Fruit fly (Drosophila melanogaster) Kc167 (cell line): ENCODE results near the gene CG6707.

ENCODE experiments used
- Myc ChIP-seq: fragments of >200 bp; optimal IDR thresholded peaks from 2 replicates; lab custom pipeline; 2017; ENCODE audit warnings: missing external identifiers
- Sin3A ChIP-seq: fragments of >200 bp; optimal IDR thresholded peaks from 2 replicates; lab custom pipeline; 2018; ENCODE audit warnings: missing external identifiers
- h ChIP-seq: fragments of >200 bp; optimal IDR thresholded peaks from 3 replicates; lab custom pipeline; 2018; ENCODE audit warnings: missing external identifiers
- insv ChIP-seq: fragments of >200 bp; optimal IDR thresholded peaks from 3 replicates; lab custom pipeline; 2018; ENCODE audit warnings: missing external identifiers
- psq ChIP-seq: fragments of >200 bp; optimal IDR thresholded peaks from 2 replicates; lab custom pipeline; 2017; ENCODE audit warnings: missing external identifiers
- ttk ChIP-seq: sonication (Bioruptor generic); optimal IDR thresholded peaks from 2 replicates; lab custom pipeline; 2017; ENCODE audit warnings: missing external identifiers

CG6707 gene

DNA sequence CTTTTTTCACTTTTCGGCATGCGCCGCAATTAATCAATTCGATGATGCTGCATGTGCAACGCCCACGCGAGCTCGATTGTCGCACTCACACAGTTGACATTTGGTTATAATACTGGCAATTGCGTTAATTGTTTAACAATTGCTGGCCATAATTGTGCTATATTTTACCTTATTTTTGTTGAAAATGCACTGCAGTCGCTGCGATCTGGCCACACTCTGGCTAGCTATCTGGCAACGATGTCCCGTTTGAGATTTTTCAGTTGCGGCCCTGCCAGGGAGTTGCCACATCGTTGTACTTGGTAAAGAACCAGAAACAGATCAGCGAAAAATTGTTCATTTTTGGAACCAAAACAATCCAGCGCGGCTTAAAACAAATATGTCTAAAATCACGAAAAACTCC, at the start of gene CG6707, which contains the start of gene CG46387:
Gene CG6707, minus strand, starts transcription at position 221 of the 400 bp plus-strand sequence.
Gene CG46387, plus strand, starts transcription at position 272 of the 400 bp plus-strand sequence.
- no peak for TF ChIP-seq h (lab: Kevin White, UChicago)
- TF ChIP-seq Sin3A (lab: Kevin White, UChicago), result no peak
- TF ChIP-seq insv (lab: Kevin White, UChicago), result no peak
- TF ChIP-seq psq (lab: Kevin White, UChicago), result no peak
- no peak for TF ChIP-seq Myc
- TF ChIP-seq ttk (lab: Kevin White, UChicago), result no peak

DNA sequence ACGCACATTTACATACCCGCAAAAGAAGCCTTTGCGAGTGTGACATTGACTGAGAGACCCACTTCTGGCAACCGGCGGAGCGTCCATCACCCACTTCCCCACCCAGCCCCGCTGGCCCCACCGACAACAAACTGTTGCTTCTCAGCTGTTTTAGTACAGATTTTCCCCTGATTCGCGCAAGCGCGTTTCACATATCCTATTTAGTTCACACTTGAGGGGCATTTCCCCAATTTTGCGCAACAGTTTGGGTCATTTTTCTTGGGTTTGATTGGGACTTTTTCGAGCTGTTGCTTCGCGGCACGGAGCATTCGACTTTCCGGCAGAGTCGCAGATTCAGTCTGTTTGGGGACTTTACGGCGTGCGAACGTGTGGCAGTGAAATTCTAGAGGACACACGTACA, 28.8 kb upstream of the CG6707 start:
- no peak for TF ChIP-seq Sin3A (lab: Kevin White, UChicago)
- no peak for TF ChIP-seq ttk (lab: Kevin White, UChicago)
- TF ChIP-seq psq (lab: Kevin White, UChicago), result no peak
- TF ChIP-seq insv (lab: Kevin White, UChicago), result no peak
- TF ChIP-seq h (lab: Kevin White, UChicago), result no peak

DNA sequence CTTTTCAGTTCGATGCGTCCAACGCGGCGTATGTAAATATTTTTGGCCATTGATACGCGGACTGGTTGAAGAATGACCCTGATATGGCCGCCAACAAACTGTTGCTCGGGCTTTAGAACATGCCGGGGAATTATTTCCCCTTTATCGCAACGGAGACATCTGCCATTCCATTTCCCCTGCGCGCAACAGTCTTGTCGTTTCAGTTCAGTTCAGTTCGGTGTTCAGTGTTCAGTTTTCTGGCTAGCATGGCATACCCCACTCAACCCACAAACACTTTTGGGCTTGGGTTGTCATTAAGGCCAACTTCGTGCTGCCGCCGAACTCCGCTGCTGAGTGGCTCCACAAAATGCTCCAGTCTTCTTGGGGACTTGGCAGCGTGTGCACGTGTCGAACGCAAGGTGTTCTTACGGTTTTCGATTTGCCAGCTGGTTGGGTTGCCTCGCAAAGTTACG, 9.4 kb upstream of the CG6707 start, which contains the start of gene bma:
Gene bma, plus strand, starts transcription at position 402 of the 452 bp plus-strand sequence.
- TF ChIP-seq h (lab: Kevin White, UChicago) (no peak), psq (lab: Kevin White, UChicago) (no peak), ttk (lab: Kevin White, UChicago) (no peak), insv (lab: Kevin White, UChicago) (no peak), Myc (no peak), Sin3A (lab: Kevin White, UChicago) (no peak)

DNA sequence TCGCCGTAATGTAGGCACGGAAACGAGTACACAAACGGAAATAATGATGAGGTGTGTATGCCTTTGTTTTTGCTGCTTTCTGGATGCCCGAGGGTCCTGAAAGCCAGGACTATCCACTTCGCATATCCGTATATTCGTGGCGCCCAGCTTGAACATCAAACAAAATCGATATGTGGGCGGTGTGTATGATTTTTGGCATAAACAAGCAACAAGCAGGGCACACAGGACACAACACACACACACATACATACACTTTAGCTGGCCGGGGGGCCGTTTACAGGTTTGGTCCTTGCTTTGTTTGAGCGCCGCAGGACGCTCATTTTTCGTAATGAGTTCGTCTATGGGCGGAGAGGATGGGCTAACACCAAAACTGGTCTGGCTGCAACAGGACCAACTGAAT, 6.6 kb upstream of the CG6707 start:
- TF ChIP-seq ttk (lab: Kevin White, UChicago) (no peak), psq (lab: Kevin White, UChicago) (no peak), Myc (no peak), Sin3A (lab: Kevin White, UChicago) (no peak), insv (lab: Kevin White, UChicago) (no peak), h (lab: Kevin White, UChicago) (no peak)

DNA sequence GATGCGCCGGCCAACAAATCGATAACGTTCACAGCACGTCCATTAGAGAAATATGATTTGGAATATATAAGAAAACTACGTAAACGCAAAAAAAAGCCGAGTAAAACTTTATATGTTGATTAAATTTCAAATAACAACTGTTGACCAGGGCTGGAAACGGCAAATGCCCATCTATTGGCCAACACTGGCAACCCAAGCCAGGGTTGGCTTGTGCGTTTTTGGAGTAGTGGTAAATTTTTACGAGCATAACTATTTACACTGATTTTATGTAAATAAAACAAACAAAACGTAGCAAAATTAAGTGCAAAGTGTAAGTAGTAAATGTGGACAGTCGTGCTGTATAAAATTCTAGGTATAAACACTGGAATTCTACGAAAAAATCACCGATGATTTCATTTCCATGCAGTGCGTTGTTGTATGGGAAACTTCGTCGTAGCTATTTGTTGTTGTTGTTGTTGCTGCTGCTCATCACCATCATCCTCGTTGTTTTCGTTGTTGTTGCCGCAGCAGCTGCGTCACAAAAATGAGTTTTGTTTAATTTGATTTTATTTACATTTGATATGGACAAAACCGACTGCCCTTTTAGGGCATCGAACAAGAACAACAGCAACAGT, 778 bp upstream of the CG6707 start, which contains the start of gene nudE:
Gene nudE, plus strand, starts transcription at position 196 of the 614 bp plus-strand sequence.
- no peak for TF ChIP-seq h (lab: Kevin White, UChicago)
- no peak for TF ChIP-seq ttk (lab: Kevin White, UChicago)
- no peak for TF ChIP-seq psq (lab: Kevin White, UChicago)
- no peak for TF ChIP-seq insv (lab: Kevin White, UChicago)
- TF ChIP-seq Sin3A (lab: Kevin White, UChicago), result no peak
- TF ChIP-seq Myc, result no peak

DNA sequence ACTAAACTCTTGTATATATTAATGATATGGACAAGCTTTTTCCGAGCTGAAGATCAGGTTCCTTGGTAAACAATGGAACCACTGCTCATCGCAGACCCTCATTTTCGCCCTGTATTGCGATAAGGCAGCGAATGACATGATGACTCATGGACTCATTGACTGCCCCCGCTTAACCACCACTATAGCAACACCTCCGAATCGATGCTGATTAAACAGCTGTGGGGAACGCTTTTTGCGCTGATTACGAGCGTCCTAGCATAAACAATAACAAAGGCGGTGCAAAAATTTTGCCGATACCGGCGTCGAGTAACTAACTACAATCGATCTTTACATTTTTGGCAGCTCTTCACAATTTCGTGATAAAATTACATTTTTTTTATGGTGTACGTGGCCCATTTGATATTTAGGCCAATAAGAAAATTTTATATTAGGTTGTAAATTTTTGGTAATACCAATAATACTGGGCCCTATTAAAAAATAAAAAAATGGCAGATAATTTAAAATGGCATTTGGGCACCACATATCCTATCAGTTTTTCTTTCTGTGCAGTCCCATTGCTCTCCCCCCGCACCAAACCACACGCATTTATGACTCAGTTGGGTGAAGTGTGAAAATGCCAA, 1.1 kb downstream of the CG6707 start:
- TF ChIP-seq Sin3A (lab: Kevin White, UChicago), result no peak
- TF ChIP-seq psq (lab: Kevin White, UChicago), result no peak
- no peak for TF ChIP-seq Myc
- no peak for TF ChIP-seq insv (lab: Kevin White, UChicago)
- TF ChIP-seq h (lab: Kevin White, UChicago), result no peak
- no peak for TF ChIP-seq ttk (lab: Kevin White, UChicago)

DNA sequence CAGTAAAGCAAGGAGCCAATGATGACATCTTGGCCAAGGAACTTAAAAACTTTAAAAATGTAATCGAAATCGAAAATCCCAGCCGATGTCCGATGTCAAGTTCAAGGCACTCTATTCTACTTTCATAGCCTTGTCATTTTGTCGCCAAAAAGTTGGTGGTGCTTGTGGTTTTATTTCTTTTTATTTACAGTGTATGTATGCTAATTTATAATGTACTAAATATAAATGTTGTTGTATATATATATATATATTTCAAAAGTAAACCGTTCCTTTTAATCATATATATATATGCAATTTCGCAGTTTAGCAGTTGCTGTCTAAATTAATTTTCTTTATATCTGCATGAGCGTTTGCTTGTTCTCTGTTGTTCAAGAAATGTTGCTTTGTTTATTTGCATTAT, 3.7 kb downstream of the CG6707 start, which contains the start of the genes CG6709 and Hez:
Gene CG6709, minus strand, starts transcription at position 101 of the 400 bp plus-strand sequence.
Gene Hez, minus strand, starts transcription at position 101 of the 400 bp plus-strand sequence.
- TF ChIP-seq insv (lab: Kevin White, UChicago), result no peak
- no peak for TF ChIP-seq Myc
- no peak for TF ChIP-seq psq (lab: Kevin White, UChicago)
- TF ChIP-seq ttk (lab: Kevin White, UChicago), result no peak

DNA sequence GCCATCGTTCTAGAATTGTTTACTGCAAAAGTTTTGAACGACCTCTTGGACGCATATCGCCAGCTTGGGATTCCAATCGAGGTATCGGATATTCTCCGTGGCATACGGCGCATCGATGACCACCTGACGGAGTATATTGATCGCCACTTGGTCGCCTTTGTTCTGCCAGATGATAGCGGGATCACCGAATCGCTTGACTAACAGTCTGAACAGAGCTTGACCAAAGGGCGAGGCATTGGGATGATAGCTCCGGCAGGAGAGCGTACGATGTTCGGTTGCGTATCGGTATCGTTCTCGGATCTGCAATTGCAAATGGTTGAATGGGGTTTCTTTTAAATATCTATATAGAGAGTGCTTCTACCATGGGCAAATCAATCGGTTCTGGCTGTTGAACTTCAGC, 4.4 kb downstream of the CG6707 start:
- TF ChIP-seq psq (lab: Kevin White, UChicago) (no peak), Sin3A (lab: Kevin White, UChicago) (no peak), Myc (no peak), insv (lab: Kevin White, UChicago) (no peak), h (lab: Kevin White, UChicago) (no peak), ttk (lab: Kevin White, UChicago) (no peak)

DNA sequence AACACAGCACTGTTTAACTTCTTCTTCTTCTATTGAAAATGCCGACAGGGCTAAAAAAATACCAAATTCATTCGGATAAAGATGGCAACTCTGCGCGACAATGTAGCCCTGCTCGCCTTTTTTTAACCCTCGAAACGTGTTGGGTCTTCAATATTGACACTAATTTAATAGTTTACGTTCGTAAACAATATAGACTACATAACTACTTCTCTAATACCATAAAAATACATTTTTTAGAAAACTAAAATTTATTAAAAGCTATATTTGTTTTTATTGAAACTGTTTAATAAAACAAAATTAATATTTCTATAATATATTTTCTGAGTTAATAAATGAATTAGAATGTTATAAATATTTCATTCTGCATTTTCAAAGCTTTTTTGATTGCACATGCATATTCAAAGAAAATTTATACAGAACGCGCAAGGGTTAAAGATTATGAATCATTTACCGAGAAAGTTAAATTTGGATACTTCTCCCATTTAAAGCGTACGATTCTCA, 9.7 kb downstream of the CG6707 start, which contains the start of the genes Taf2 and CalpB:
Gene Taf2, minus strand, starts transcription at position 54 of the 501 bp plus-strand sequence.
Gene CalpB, plus strand, starts transcription at position 133 of the 501 bp plus-strand sequence.
- no peak for TF ChIP-seq ttk (lab: Kevin White, UChicago)
- no peak for TF ChIP-seq Myc
- TF ChIP-seq h (lab: Kevin White, UChicago), result no peak
- no peak for TF ChIP-seq insv (lab: Kevin White, UChicago)
- TF ChIP-seq Sin3A (lab: Kevin White, UChicago), result no peak
- no peak for TF ChIP-seq psq (lab: Kevin White, UChicago)

DNA sequence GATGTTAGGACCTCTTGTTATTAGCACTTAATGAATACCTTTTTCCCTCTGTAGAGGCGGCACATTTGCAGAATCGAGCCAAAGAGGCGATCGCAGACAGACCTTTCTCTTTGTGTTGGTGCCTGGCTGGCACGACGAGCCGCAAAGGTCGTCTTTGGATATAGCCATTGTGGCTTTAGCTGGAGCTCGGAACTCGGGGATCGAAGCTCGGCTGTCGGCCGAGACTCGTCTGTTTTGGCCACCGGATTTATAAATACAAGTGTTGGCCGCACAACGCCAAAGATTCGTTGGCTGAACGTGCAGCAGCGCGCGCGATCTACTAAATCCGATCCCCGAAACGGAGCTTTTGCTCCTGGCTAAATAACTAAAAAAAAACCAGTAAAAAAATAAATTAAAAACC, 19.7 kb downstream of the CG6707 start, which contains the start of gene CG34382:
Gene CG34382, plus strand, starts transcription at position 301 of the 400 bp plus-strand sequence.
- no peak for TF ChIP-seq psq (lab: Kevin White, UChicago)
- TF ChIP-seq h (lab: Kevin White, UChicago), result no peak
- TF ChIP-seq ttk (lab: Kevin White, UChicago), result no peak

DNA sequence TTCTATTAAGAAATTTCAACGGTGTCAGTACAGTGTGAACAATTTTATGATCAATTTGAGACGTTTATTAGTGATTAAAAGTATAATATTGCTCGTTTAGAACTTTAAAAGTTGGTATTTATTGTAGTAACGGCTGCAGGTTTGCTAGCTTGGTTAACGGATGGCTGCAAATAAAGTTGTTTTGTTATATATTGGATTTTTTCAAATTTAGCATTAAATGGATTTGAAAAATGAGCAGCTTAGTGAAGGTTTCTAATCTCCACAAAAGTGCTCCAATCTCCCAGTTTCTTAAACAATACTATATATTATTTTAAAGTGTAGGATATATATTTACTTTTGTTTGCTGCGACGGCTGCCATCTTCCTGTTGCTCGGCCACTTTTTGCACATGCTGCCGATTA, 26.3 kb downstream of the CG6707 start:
- no peak for TF ChIP-seq Sin3A (lab: Kevin White, UChicago)
- no peak for TF ChIP-seq insv (lab: Kevin White, UChicago)
- TF ChIP-seq psq (lab: Kevin White, UChicago), result no peak
